Worm (Caenorhabditis elegans) whole organism, young adult: ENCODE measurements around the gene lys-6.

ENCODE experiments used
- C06A6.2 ChIP-seq: fragments of 200-800 bp; sonication (Bioruptor generic); conservative IDR thresholded peaks from 2 replicates; pipeline ENCODE4 v1.3.6; 2022; ENCODE audit warnings: missing genetic modification characterization, missing compliant biosample characterization
- F10E7.11 ChIP-seq: sonication (generic microtip); optimal IDR thresholded peaks from 2 replicates; lab custom pipeline; 2017; ENCODE audit warnings: mild to moderate bottlenecking, missing genetic modification characterization, moderate library complexity, missing compliant biosample characterization
- F57A8.1 ChIP-seq: fragments of 200-800 bp; sonication (Bioruptor generic); optimal IDR thresholded peaks from 2 replicates; lab custom pipeline; 2018; ENCODE audit warnings: mild to moderate bottlenecking, missing genetic modification characterization, moderate library complexity, missing compliant biosample characterization
- T26A5.8 ChIP-seq: sonication (generic microtip); optimal IDR thresholded peaks from 2 replicates; lab custom pipeline; 2016; ENCODE audit warnings: missing genetic modification characterization, missing compliant biosample characterization
- ama-1 ChIP-seq, 3 experiments: fragments of 150-350 bp in 1 of 3; sonication (generic microtip) in 2 of 3; optimal IDR thresholded peaks; 2 replicates each; lab custom pipeline; 2014 to 2018; ENCODE audit warnings: missing biosample characterization in 2 of 3, missing genetic modification characterization in 2 of 3, missing genetic modification reagents in 2 of 3
- attf-6 ChIP-seq: fragments of 200-800 bp; sonication (Bioruptor generic); IDR thresholded peaks from 2 replicates; pipeline ENCODE4 v1.3.6; 2022; ENCODE audit warnings: missing genetic modification reagents, missing genetic modification characterization, missing compliant biosample characterization
- ceh-100 ChIP-seq: fragments of 200-800 bp; sonication (Bioruptor generic); IDR thresholded peaks from 2 replicates; pipeline ENCODE4 v1.3.6; 2022; ENCODE audit warnings: missing genetic modification reagents, missing genetic modification characterization, missing compliant biosample characterization
- dox-1 ChIP-seq: fragments of 200-800 bp; sonication (Bioruptor generic); IDR thresholded peaks from 2 replicates; pipeline ENCODE4 v1.3.6; 2022; ENCODE audit warnings: missing genetic modification reagents, missing genetic modification characterization, missing compliant biosample characterization
- dpl-1 ChIP-seq: fragments of 150-350 bp; optimal IDR thresholded peaks from 2 replicates; lab custom pipeline; 2014; ENCODE audit warnings: missing biosample characterization, missing genetic modification reagents, missing genetic modification characterization
- egrh-3 ChIP-seq: fragments of 200-800 bp; sonication (Bioruptor generic); IDR thresholded peaks from 2 replicates; pipeline ENCODE4 v1.3.6; 2022; ENCODE audit warnings: missing genetic modification reagents, missing genetic modification characterization, missing compliant biosample characterization
- let-607 ChIP-seq, 2 experiments: fragments of 200-800 bp in 1 of 2; sonication (Bioruptor generic) in 1 of 2; sonication (generic microtip) in 1 of 2; optimal IDR thresholded peaks; 2 replicates each; lab custom pipeline; 2016 to 2018; ENCODE audit warnings: mild to moderate bottlenecking in 2 of 2, missing compliant biosample characterization in 2 of 2, missing genetic modification characterization in 2 of 2, moderate library complexity in 2 of 2, missing genotype in 1 of 2
- mes-4 ChIP-seq: sonication (generic microtip); optimal IDR thresholded peaks from 2 replicates; lab custom pipeline; 2016; ENCODE audit warnings: missing genotype, missing genetic modification characterization, missing compliant biosample characterization
- rec-8 ChIP-seq, 2 experiments: sonication (generic microtip); optimal IDR thresholded peaks; 2 replicates each; lab custom pipeline; 2016; ENCODE audit warnings: mild to moderate bottlenecking in 2 of 2, missing genetic modification characterization in 2 of 2, missing genetic modification reagents in 2 of 2, missing genotype in 2 of 2, missing biosample characterization in 1 of 2, missing compliant biosample characterization in 1 of 2, moderate library complexity in 1 of 2
- snpc-4 ChIP-seq, 5 experiments: fragments of 150-350 bp in 1 of 5; sonication (generic microtip) in 4 of 5; optimal IDR thresholded peaks; 2 replicates each; lab custom pipeline; 2014 to 2018; ENCODE audit warnings: missing genetic modification characterization in 5 of 5, missing biosample characterization in 3 of 5, antibody characterized with exemption in 2 of 5, mild to moderate bottlenecking in 2 of 5, missing compliant biosample characterization in 2 of 5, missing genotype in 2 of 5, moderate library complexity in 2 of 5, missing genetic modification reagents in 1 of 5

DNA sequence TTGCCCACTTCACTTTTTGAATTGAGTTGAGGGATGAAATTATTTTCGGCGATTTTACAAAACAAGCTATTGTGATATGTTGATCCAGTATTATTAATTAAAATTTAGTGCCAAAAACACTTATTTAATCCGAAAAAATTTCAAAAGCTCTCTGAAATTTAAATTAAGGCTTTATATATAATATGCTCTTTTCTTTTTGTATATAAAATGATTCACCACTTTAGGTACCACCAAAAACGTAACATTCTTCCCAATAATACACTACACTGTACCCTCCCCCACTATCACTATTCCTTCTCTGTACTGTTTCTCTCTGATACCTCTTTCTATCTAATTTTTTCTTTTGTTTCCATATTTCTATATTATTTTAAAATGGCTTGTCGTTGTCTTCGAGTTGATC, 16.1 kb upstream of the lys-6 start, which contains the start of gene prx-2:
- TF ChIP-seq rec-8 (tag; optimal IDR thresholded peaks at IDR 0.05; lab: Kevin White, UChicago) (no peak), egrh-3 (GFP tag; lab: Robert Waterston, UW) (no peak), C06A6.2 (GFP tag; lab: Robert Waterston, UW) (no peak), T26A5.8 (no peak), dox-1 (GFP tag; lab: Robert Waterston, UW) (no peak), snpc-4 (GFP tag; optimal IDR thresholded peaks at IDR 0.05; lab: Kevin White, UChicago) (no peak), snpc-4 (tag; optimal IDR thresholded peaks at IDR 0.05; lab: Kevin White, UChicago) (no peak), let-607 (tag; optimal IDR thresholded peaks at IDR 0.05; lab: Kevin White, UChicago) (no peak), dpl-1 (GFP tag; lab: Kevin White, UChicago) (no peak), F10E7.11 (tag; lab: Kevin White, UChicago) (no peak), ceh-100 (GFP tag; lab: Robert Waterston, UW) (no peak), ama-1 (optimal IDR thresholded peaks at IDR 0.05; lab: Kevin White, UChicago) (no peak), ama-1 (GFP tag; optimal IDR thresholded peaks at IDR 0.05; lab: Kevin White, UChicago) (no peak), attf-6 (GFP tag; lab: Robert Waterston, UW) (no peak), mes-4 (tag; lab: Kevin White, UChicago) (no peak), F57A8.1 (GFP tag; lab: Kevin White, UChicago) (no peak)
